Fruit fly (Drosophila melanogaster) whole organism, prepupa: Measurements from ENCODE around the gene Kmn1.

Experiments
- CG10669 ChIP-seq: fragments of 200-800 bp; sonication (Bioruptor generic); optimal IDR thresholded peaks from 3 replicates; lab custom pipeline; 2018; ENCODE audit warnings: missing biosample characterization, mild to moderate bottlenecking, missing genetic modification characterization, moderate library complexity
- CG11762 ChIP-seq: fragments of 200-800 bp; sonication (Bioruptor generic); optimal IDR thresholded peaks from 3 replicates; lab custom pipeline; 2016; ENCODE audit warnings: missing biosample characterization, missing genetic modification characterization; ENCODE audit not compliant: insufficient read depth
- CG11902 ChIP-seq: fragments of 200-800 bp; sonication (Bioruptor generic); optimal IDR thresholded peaks from 3 replicates; lab custom pipeline; 2016; ENCODE audit warnings: missing biosample characterization, missing genetic modification characterization
- CG1621 ChIP-seq: fragments of 200-800 bp; sonication (Bioruptor generic); optimal IDR thresholded peaks from 3 replicates; lab custom pipeline; 2018; ENCODE audit warnings: missing biosample characterization, mild to moderate bottlenecking, missing genetic modification characterization
- CG16779 ChIP-seq: fragments of 200-800 bp; sonication (Bioruptor generic); optimal IDR thresholded peaks from 3 replicates; lab custom pipeline; 2017; ENCODE audit warnings: missing biosample characterization, mild to moderate bottlenecking, missing genetic modification characterization
- CG3032 ChIP-seq: fragments of 200-800 bp; optimal IDR thresholded peaks from 2 replicates; lab custom pipeline; 2019; ENCODE audit warnings: missing biosample characterization, mild to moderate bottlenecking, missing genetic modification characterization, moderate library complexity
- CG31627 ChIP-seq: fragments of 200-800 bp; sonication (Bioruptor generic); optimal IDR thresholded peaks from 3 replicates; lab custom pipeline; 2016; ENCODE audit warnings: missing biosample characterization, missing genetic modification characterization
- CG34406 ChIP-seq: fragments of 200-800 bp; sonication (Bioruptor generic); optimal IDR thresholded peaks from 3 replicates; lab custom pipeline; 2016; ENCODE audit warnings: missing biosample characterization, missing genetic modification characterization
- CG6276 ChIP-seq: fragments of 200-800 bp; sonication (Bioruptor generic); optimal IDR thresholded peaks from 2 replicates; lab custom pipeline; 2017; ENCODE audit warnings: missing biosample characterization, mild to moderate bottlenecking, missing genetic modification characterization
- CG6792 ChIP-seq: fragments of 200-800 bp; sonication (Bioruptor generic); optimal IDR thresholded peaks from 3 replicates; lab custom pipeline; 2016; ENCODE audit warnings: missing biosample characterization, missing genetic modification characterization
- CG6808 ChIP-seq: fragments of 200-800 bp; sonication (Bioruptor generic); optimal IDR thresholded peaks from 3 replicates; lab custom pipeline; 2017; ENCODE audit warnings: missing biosample characterization, missing genetic modification characterization, mild to moderate bottlenecking, moderate library complexity, missing genetic modification reagents
- CG7368 ChIP-seq: fragments of 200-800 bp; sonication (Bioruptor generic); optimal IDR thresholded peaks from 3 replicates; lab custom pipeline; 2016; ENCODE audit warnings: missing biosample characterization, missing genetic modification characterization
- CG8319 ChIP-seq: fragments of 200-800 bp; sonication (Bioruptor generic); optimal IDR thresholded peaks from 3 replicates; lab custom pipeline; 2016; ENCODE audit warnings: missing biosample characterization, missing genetic modification characterization
- Eip75B ChIP-seq: fragments of 200-800 bp; sonication (Bioruptor generic); optimal IDR thresholded peaks from 3 replicates; lab custom pipeline; 2016; ENCODE audit warnings: missing biosample characterization, missing genetic modification characterization
- Eip78C ChIP-seq: fragments of 200-800 bp; sonication (Bioruptor generic); peaks from one replicate; lab custom pipeline; 2016; ENCODE audit warnings: missing biosample characterization, missing genetic modification characterization
- Eip93F ChIP-seq: fragments of 200-800 bp; sonication (Bioruptor generic); optimal IDR thresholded peaks from 2 replicates; lab custom pipeline; 2016; ENCODE audit warnings: missing biosample characterization, mild to moderate bottlenecking, missing genetic modification characterization
- Ets21C ChIP-seq: fragments of 200-800 bp; sonication (Bioruptor generic); optimal IDR thresholded peaks from 3 replicates; lab custom pipeline; 2016; ENCODE audit warnings: missing biosample characterization, missing genetic modification characterization
- Ets96B ChIP-seq: fragments of 200-800 bp; optimal IDR thresholded peaks from 2 replicates; lab custom pipeline; 2019; ENCODE audit warnings: missing biosample characterization, mild to moderate bottlenecking, missing genetic modification characterization, moderate library complexity
- Hr38 ChIP-seq: sonication (Bioruptor generic); optimal IDR thresholded peaks from 2 replicates; lab custom pipeline; 2016; ENCODE audit warnings: missing biosample characterization, missing genetic modification characterization
- Hr39 ChIP-seq: fragments of 200-800 bp; sonication (Bioruptor generic); optimal IDR thresholded peaks from 2 replicates; lab custom pipeline; 2016; ENCODE audit warnings: missing biosample characterization, missing genetic modification characterization
- Sox102F ChIP-seq: fragments of 200-800 bp; sonication (Bioruptor generic); optimal IDR thresholded peaks from 2 replicates; lab custom pipeline; 2016; ENCODE audit warnings: missing biosample characterization, mild to moderate bottlenecking, missing genetic modification characterization
- Sox15 ChIP-seq: fragments of 200-800 bp; sonication (Bioruptor generic); optimal IDR thresholded peaks from 3 replicates; lab custom pipeline; 2016; ENCODE audit warnings: missing biosample characterization, missing genetic modification characterization
- achi ChIP-seq: fragments of 200-800 bp; sonication (Bioruptor generic); optimal IDR thresholded peaks from 3 replicates; lab custom pipeline; 2016; ENCODE audit warnings: missing biosample characterization, missing genetic modification characterization
- acj6 ChIP-seq: fragments of 200-800 bp; sonication (Bioruptor generic); optimal IDR thresholded peaks from 3 replicates; lab custom pipeline; 2016; ENCODE audit warnings: missing biosample characterization, missing genetic modification characterization
- dac ChIP-seq: fragments of 200-800 bp; sonication (Bioruptor generic); optimal IDR thresholded peaks from 2 replicates; lab custom pipeline; 2017; ENCODE audit warnings: missing biosample characterization, mild to moderate bottlenecking, missing genetic modification characterization
- dsx ChIP-seq: fragments of 200-800 bp; optimal IDR thresholded peaks from 3 replicates; lab custom pipeline; 2019; ENCODE audit warnings: missing biosample characterization, mild to moderate bottlenecking, missing genetic modification characterization, moderate library complexity; ENCODE audit not compliant: poor library complexity, severe bottlenecking
- eg ChIP-seq: fragments of 200-800 bp; sonication (Bioruptor generic); IDR thresholded peaks from 3 replicates; pipeline ENCODE4 v1.3.6; 2022; ENCODE audit warnings: missing biosample characterization, missing genetic modification characterization
- fd59A ChIP-seq: fragments of 200-800 bp; sonication (Bioruptor generic); optimal IDR thresholded peaks from 2 replicates; lab custom pipeline; 2017; ENCODE audit warnings: missing biosample characterization, mild to moderate bottlenecking, missing genetic modification characterization, missing genetic modification reagents
- fkh ChIP-seq: fragments of 200-800 bp; sonication (Bioruptor generic); optimal IDR thresholded peaks from 3 replicates; lab custom pipeline; 2017; ENCODE audit warnings: missing biosample characterization, mild to moderate bottlenecking, missing genetic modification characterization, moderate library complexity
- ss ChIP-seq, 2 experiments: fragments of 200-800 bp; sonication (Bioruptor generic); optimal IDR thresholded peaks; 2 replicates in 1 of 2; 3 replicates in 1 of 2; lab custom pipeline; 2017 to 2018; ENCODE audit warnings: mild to moderate bottlenecking in 2 of 2, missing biosample characterization in 2 of 2, missing genetic modification characterization in 2 of 2, moderate library complexity in 1 of 2
- svp ChIP-seq: fragments of 200-800 bp; sonication (Bioruptor generic); peaks from one replicate; lab custom pipeline; 2016; ENCODE audit warnings: missing biosample characterization, missing genetic modification characterization
- topi ChIP-seq: fragments of 200-800 bp; sonication (Bioruptor generic); optimal IDR thresholded peaks from 3 replicates; lab custom pipeline; 2016; ENCODE audit warnings: missing biosample characterization, missing genetic modification characterization
- vri ChIP-seq: fragments of 200-800 bp; sonication (Bioruptor generic); optimal IDR thresholded peaks from 3 replicates; lab custom pipeline; 2016; ENCODE audit warnings: missing biosample characterization, mild to moderate bottlenecking, missing genetic modification characterization

Gene Kmn1

dm6 chrX:11572270-11572914, at the start of gene Kmn1, which contains the start of gene Reepl1:
Gene Kmn1 (minus strand): TSS chrX:11572442.
Gene Reepl1 (plus strand): TSS chrX:11572707.
- TF ChIP-seq CG11902 (GFP tag; lab: Kevin White, UChicago) (no peak), Hr39 (GFP tag; lab: Kevin White, UChicago) (peak; percentile 7)
- TF ChIP-seq, all 60 proteins: peak for 1

dm6 chrX:11621315-11621865, 49.1 kb upstream of the Kmn1 start:
- TF ChIP-seq Sox102F (GFP tag; lab: Kevin White, UChicago) (no peak), CG8319 (GFP tag; lab: Kevin White, UChicago) (no peak), Hr38 (GFP tag; lab: Kevin White, UChicago) (no peak), Eip93F (no peak), topi (GFP tag; lab: Kevin White, UChicago) (no peak), CG11902 (GFP tag; lab: Kevin White, UChicago) (no peak)

- TF ChIP-seq CG34406 (GFP tag; lab: Kevin White, UChicago) (no peak), ss (GFP tag; optimal IDR thresholded peaks at IDR 0.05; lab: Kevin White, UChicago) (no peak), Sox15 (GFP tag; lab: Kevin White, UChicago) (no peak), CG11762 (GFP tag; lab: Kevin White, UChicago) (no peak), CG3032 (no peak), CG16779 (tag; lab: Kevin White, UChicago) (no peak), Ets96B (tag; lab: Kevin White, UChicago) (no peak), Ets21C (GFP tag; lab: Kevin White, UChicago) (no peak), CG6808 (GFP tag; lab: Kevin White, UChicago) (no peak), fd59A (no peak), vri (GFP tag; lab: Kevin White, UChicago) (no peak), dsx (no peak), CG11902 (GFP tag; lab: Kevin White, UChicago) (no peak), CG8319 (GFP tag; lab: Kevin White, UChicago) (no peak), CG31627 (GFP tag; lab: Kevin White, UChicago) (no peak), achi (GFP tag; lab: Kevin White, UChicago) (no peak), Sox102F (GFP tag; lab: Kevin White, UChicago) (no peak), fkh (GFP tag; lab: Kevin White, UChicago) (no peak)
- TF ChIP-seq, all 60 proteins: peak for 0
Observed at dm6 chrX:11620527-11620926, 48.3 kb upstream of the Kmn1 start.

- no peak for TF ChIP-seq Hr38 (GFP tag; lab: Kevin White, UChicago)
- no peak for TF ChIP-seq Eip75B (GFP tag; lab: Kevin White, UChicago)
- TF ChIP-seq ss (GFP tag; optimal IDR thresholded peaks at IDR 0.05; lab: Kevin White, UChicago) = no peak
- TF ChIP-seq CG10669 (GFP tag; lab: Kevin White, UChicago) = no peak
- no peak for TF ChIP-seq CG6792
- TF ChIP-seq CG6276 = no peak
- TF ChIP-seq topi (GFP tag; lab: Kevin White, UChicago) = no peak
- TF ChIP-seq CG1621 (tag; lab: Kevin White, UChicago) = no peak
- no peak for TF ChIP-seq dac (GFP tag; lab: Kevin White, UChicago)
- TF ChIP-seq svp (GFP tag; lab: Kevin White, UChicago) = no peak
- TF ChIP-seq eg = no peak
- TF ChIP-seq Ets21C (GFP tag; lab: Kevin White, UChicago) = no peak
- no peak for TF ChIP-seq fd59A
- TF ChIP-seq acj6 (GFP tag; lab: Kevin White, UChicago) = no peak
- no peak for TF ChIP-seq CG34406 (GFP tag; lab: Kevin White, UChicago)
- TF ChIP-seq Eip78C (GFP tag; lab: Kevin White, UChicago) = no peak
- no peak for TF ChIP-seq Hr39 (GFP tag; lab: Kevin White, UChicago)
- TF ChIP-seq CG7368 = no peak
- TF ChIP-seq CG11902 (GFP tag; lab: Kevin White, UChicago) = no peak
- no peak for TF ChIP-seq CG3032
- TF ChIP-seq, all 60 proteins: peak for 0
Observed at dm6 chrX:11619617-11620016, 47.4 kb upstream of the Kmn1 start.
